Worm (Caenorhabditis elegans): ENCODE measurements around the gene hyls-1.
A peak's percentile ranks its signal among the peaks of the same experiment; 100 is the strongest.

The hyls-1 gene

ce11 chrV:7269399-7269798 lies 32.2 kb downstream of the hyls-1 start, which contains the start of gene C13A2.6:
TSS of gene C13A2.6 (plus strand) at chrV:7269699.
- TF ChIP-seq ceh-8 (GFP tag; optimal IDR thresholded peaks at IDR 0.05) = no peak
- no peak for TF ChIP-seq vab-15 (tag; optimal IDR thresholded peaks at IDR 0.05)
- no peak for TF ChIP-seq unc-62 (GFP tag; optimal IDR thresholded peaks at IDR 0.05)
- no peak for TF ChIP-seq jun-1 (tag; optimal IDR thresholded peaks at IDR 0.05)
- TF ChIP-seq fkh-10 (GFP tag; optimal IDR thresholded peaks at IDR 0.05) = no peak
- TF ChIP-seq nhr-19 (GFP tag; conservative IDR thresholded peaks at IDR 0.05) = no peak
- no peak for TF ChIP-seq aha-1 (tag; optimal IDR thresholded peaks at IDR 0.05)
- TF ChIP-seq nhr-76 (tag; optimal IDR thresholded peaks at IDR 0.05) = no peak
- TF ChIP-seq egl-27 (tag; optimal IDR thresholded peaks at IDR 0.05) = no peak
- no peak for TF ChIP-seq nhr-28 (tag; optimal IDR thresholded peaks at IDR 0.05)
- TF ChIP-seq swsn-7 (tag; optimal IDR thresholded peaks at IDR 0.05) = no peak

ce11 chrV:7274992-7275391 lies 37.8 kb downstream of the hyls-1 start, which contains the start of gene C13A2.10:
TSS of gene C13A2.10 (minus strand) at chrV:7275092.
- TF ChIP-seq pqm-1 (tag; optimal IDR thresholded peaks at IDR 0.05) = no peak
- TF ChIP-seq snpc-4 (tag; optimal IDR thresholded peaks at IDR 0.05) = no peak
- no peak for TF ChIP-seq sup-37 (GFP tag; optimal IDR thresholded peaks at IDR 0.05)
- TF ChIP-seq nhr-20 (tag; optimal IDR thresholded peaks at IDR 0.05) = no peak
- TF ChIP-seq skn-1 (tag; optimal IDR thresholded peaks at IDR 0.05) = no peak
- no peak for TF ChIP-seq swsn-7 (tag; optimal IDR thresholded peaks at IDR 0.05)
- TF ChIP-seq egl-13 (tag; optimal IDR thresholded peaks at IDR 0.05) = no peak
- TF ChIP-seq nhr-85 (tag) = no peak
- TF ChIP-seq ceh-82 (tag; optimal IDR thresholded peaks at IDR 0.05) = no peak
- TF ChIP-seq nhr-90 (tag; optimal IDR thresholded peaks at IDR 0.05; ENCODE audit: poor library complexity) = no peak
- TF ChIP-seq zip-4 (GFP tag; optimal IDR thresholded peaks at IDR 0.05) = no peak

- TF ChIP-seq zip-4 (GFP tag; optimal IDR thresholded peaks at IDR 0.05) (no peak), ztf-11 (tag; optimal IDR thresholded peaks at IDR 0.05) (no peak), zag-1 (tag; optimal IDR thresholded peaks at IDR 0.05) (no peak), nhr-20 (tag; optimal IDR thresholded peaks at IDR 0.05) (no peak), elt-2 (tag; optimal IDR thresholded peaks at IDR 0.05) (no peak), elt-3 (tag; optimal IDR thresholded peaks at IDR 0.05) (no peak), lin-13 (GFP tag; optimal IDR thresholded peaks at IDR 0.05) (no peak), sup-37 (GFP tag; optimal IDR thresholded peaks at IDR 0.05) (no peak), jun-1 (tag; optimal IDR thresholded peaks at IDR 0.05) (no peak), hlh-4 (tag; optimal IDR thresholded peaks at IDR 0.05) (no peak), nhr-71 (tag; optimal IDR thresholded peaks at IDR 0.05) (no peak), fkh-10 (GFP tag; optimal IDR thresholded peaks at IDR 0.05) (no peak), isw-1 (GFP tag; IDR thresholded peaks at IDR 0.05) (no peak), dsc-1 (tag; optimal IDR thresholded peaks at IDR 0.05) (no peak)
These were observed 38.3 kb downstream of the hyls-1 start, which contains the start of gene C13A2.5 for ce11 chrV:7275491-7275890. TSS of gene C13A2.5 (plus strand) at chrV:7275791.

DNA sequence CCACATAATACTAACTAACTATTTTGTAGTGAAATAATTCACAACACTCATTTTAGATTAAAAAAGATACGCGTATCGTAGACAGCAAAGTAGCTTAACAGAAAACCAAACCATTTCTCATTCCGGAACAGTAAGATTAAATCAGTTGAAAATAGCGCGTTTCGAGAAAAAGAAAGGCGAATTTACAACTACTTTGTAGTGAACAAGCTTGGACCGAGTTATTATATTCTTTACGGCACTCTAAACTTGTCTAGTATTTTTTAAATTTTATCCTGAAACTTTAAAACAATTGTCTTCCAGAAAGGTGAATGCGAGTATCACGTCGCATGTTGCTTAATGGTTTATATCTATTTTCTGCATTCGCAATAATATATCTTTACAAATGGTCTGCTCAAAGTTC lies 41.9 kb downstream of the hyls-1 start, which contains the start of gene C13A2.4:
C13A2.4 (plus strand) TSS at position 301 of the 400 bp plus-strand sequence.
- no peak for TF ChIP-seq skn-1 (tag; optimal IDR thresholded peaks at IDR 0.05)
- TF ChIP-seq efl-1 (optimal IDR thresholded peaks at IDR 0.05) = no peak
- TF ChIP-seq efl-1 (GFP tag; optimal IDR thresholded peaks at IDR 0.05 in 1 of 2) = peak in 1 of 2 experiments; percentile 23

- TF ChIP-seq xbp-1 (tag; optimal IDR thresholded peaks at IDR 0.05) (no peak), tlp-1 (tag; optimal IDR thresholded peaks at IDR 0.05) (no peak), sptf-1 (tag; optimal IDR thresholded peaks at IDR 0.05) (no peak), pax-3 (tag; optimal IDR thresholded peaks at IDR 0.05) (no peak), nhr-28 (tag; optimal IDR thresholded peaks at IDR 0.05) (no peak), nhr-12 (tag; optimal IDR thresholded peaks at IDR 0.05) (no peak), unc-130 (tag; optimal IDR thresholded peaks at IDR 0.05) (no peak), lir-3 (tag; optimal IDR thresholded peaks at IDR 0.05; ENCODE audit: poor library complexity) (no peak), ceh-63 (GFP tag; optimal IDR thresholded peaks at IDR 0.05) (no peak), lsy-2 (tag; optimal IDR thresholded peaks at IDR 0.05) (no peak)
These were observed 44.9 kb downstream of the hyls-1 start, which contains the start of gene C13A2.3 for ce11 chrV:7282037-7282436. TSS of gene C13A2.3 (plus strand) at chrV:7282337.

Measured in whole organism, L1 larva.